Worm (Caenorhabditis elegans) whole organism, young adult: ENCODE measurements around the gene T24H10.5.

Experiments used
- B0336.3 ChIP-seq: fragments of 200-800 bp; sonication (Bioruptor generic); IDR thresholded peaks from 2 replicates; pipeline ENCODE4 v1.3.6; 2022; ENCODE audit warnings: missing genetic modification characterization, missing compliant biosample characterization
- C06A6.2 ChIP-seq: fragments of 200-800 bp; sonication (Bioruptor generic); conservative IDR thresholded peaks from 2 replicates; pipeline ENCODE4 v1.3.6; 2022; ENCODE audit warnings: missing genetic modification characterization, missing compliant biosample characterization
- F33H1.4 ChIP-seq: fragments of 200-800 bp; sonication (Bioruptor generic); IDR thresholded peaks from 2 replicates; pipeline ENCODE4 v1.3.6; 2022; ENCODE audit warnings: missing genetic modification reagents, missing genetic modification characterization, missing compliant biosample characterization
- F55B11.4 ChIP-seq: sonication (generic microtip); optimal IDR thresholded peaks from 2 replicates; lab custom pipeline; 2016; ENCODE audit warnings: missing compliant biosample characterization, missing genetic modification characterization, borderline replicate concordance; ENCODE audit not compliant: insufficient read depth
- K11D2.4 ChIP-seq: fragments of 200-800 bp; sonication (Bioruptor generic); IDR thresholded peaks from 2 replicates; pipeline ENCODE4 v1.3.6; 2022; ENCODE audit warnings: missing genetic modification reagents, missing genetic modification characterization, missing compliant biosample characterization
- K12H6.12 ChIP-seq: fragments of 200-800 bp; sonication (Bioruptor generic); optimal IDR thresholded peaks from 2 replicates; lab custom pipeline; 2018; ENCODE audit warnings: mild to moderate bottlenecking, missing genetic modification characterization, missing compliant biosample characterization
- Y53F4B.3 ChIP-seq: fragments of 200-800 bp; sonication (Bioruptor generic); IDR thresholded peaks from 2 replicates; pipeline ENCODE4 v1.3.6; 2022; ENCODE audit warnings: missing genetic modification reagents, missing genetic modification characterization, missing compliant biosample characterization
- akir-1 ChIP-seq: fragments of 200-800 bp; sonication (Bioruptor generic); optimal IDR thresholded peaks from 2 replicates; lab custom pipeline; 2018; ENCODE audit warnings: mild to moderate bottlenecking, missing genetic modification characterization, moderate library complexity, missing compliant biosample characterization
- atf-7 ChIP-seq: sonication (generic microtip); optimal IDR thresholded peaks from 2 replicates; lab custom pipeline; 2017; ENCODE audit warnings: mild to moderate bottlenecking, missing genetic modification characterization, missing compliant biosample characterization
- athp-1 ChIP-seq: sonication (generic microtip); optimal IDR thresholded peaks from 2 replicates; lab custom pipeline; 2017; ENCODE audit warnings: mild to moderate bottlenecking, missing genetic modification characterization, missing compliant biosample characterization
- cebp-1 ChIP-seq, 2 experiments: fragments of 200-800 bp in 1 of 2; sonication (Bioruptor generic) in 1 of 2; sonication (generic microtip) in 1 of 2; IDR thresholded peaks in 1 of 2; optimal IDR thresholded peaks in 1 of 2; 2 replicates each; pipeline versions ENCODE4 v1.3.6 to Lab custom; 2017 to 2022; ENCODE audit warnings: missing compliant biosample characterization in 2 of 2, missing genetic modification characterization in 2 of 2, mild to moderate bottlenecking in 1 of 2, missing genetic modification reagents in 1 of 2, moderate library complexity in 1 of 2
- ceh-100 ChIP-seq: fragments of 200-800 bp; sonication (Bioruptor generic); IDR thresholded peaks from 2 replicates; pipeline ENCODE4 v1.3.6; 2022; ENCODE audit warnings: missing genetic modification reagents, missing genetic modification characterization, missing compliant biosample characterization
- ceh-27 ChIP-seq: fragments of 200-800 bp; sonication (Bioruptor generic); optimal IDR thresholded peaks from 2 replicates; lab custom pipeline; 2018; ENCODE audit warnings: mild to moderate bottlenecking, missing genetic modification characterization, moderate library complexity, missing compliant biosample characterization
- ceh-58 ChIP-seq: fragments of 200-800 bp; sonication (Bioruptor generic); IDR thresholded peaks from 2 replicates; pipeline ENCODE4 v1.3.6; 2022; ENCODE audit warnings: missing genetic modification characterization, missing compliant biosample characterization
- dox-1 ChIP-seq: fragments of 200-800 bp; sonication (Bioruptor generic); IDR thresholded peaks from 2 replicates; pipeline ENCODE4 v1.3.6; 2022; ENCODE audit warnings: missing genetic modification reagents, missing genetic modification characterization, missing compliant biosample characterization
- dpl-1 ChIP-seq: fragments of 150-350 bp; optimal IDR thresholded peaks from 2 replicates; lab custom pipeline; 2014; ENCODE audit warnings: missing biosample characterization, missing genetic modification reagents, missing genetic modification characterization
- egrh-3 ChIP-seq: fragments of 200-800 bp; sonication (Bioruptor generic); IDR thresholded peaks from 2 replicates; pipeline ENCODE4 v1.3.6; 2022; ENCODE audit warnings: missing genetic modification reagents, missing genetic modification characterization, missing compliant biosample characterization
- hmg-1.2 ChIP-seq: fragments of 200-800 bp; sonication (Bioruptor generic); IDR thresholded peaks from 2 replicates; pipeline ENCODE4 v1.3.6; 2022; ENCODE audit warnings: missing genetic modification reagents, missing genetic modification characterization, missing compliant biosample characterization
- hsf-1 ChIP-seq: fragments of 200-800 bp; sonication (Bioruptor generic); IDR thresholded peaks from 2 replicates; pipeline ENCODE4 v1.3.6; 2022; ENCODE audit warnings: missing genetic modification reagents, missing genetic modification characterization, missing compliant biosample characterization
- let-607 ChIP-seq, 2 experiments: fragments of 200-800 bp in 1 of 2; sonication (Bioruptor generic) in 1 of 2; sonication (generic microtip) in 1 of 2; optimal IDR thresholded peaks; 2 replicates each; lab custom pipeline; 2016 to 2018; ENCODE audit warnings: mild to moderate bottlenecking in 2 of 2, missing compliant biosample characterization in 2 of 2, missing genetic modification characterization in 2 of 2, moderate library complexity in 2 of 2, missing genotype in 1 of 2
- lin-35 ChIP-seq, 3 experiments: fragments of 150-350 bp in 2 of 3; sonication (generic microtip) in 1 of 3; optimal IDR thresholded peaks; 2 replicates each; lab custom pipeline; 2014 to 2018; ENCODE audit warnings: missing biosample characterization in 3 of 3, missing genetic modification characterization in 3 of 3, missing genetic modification reagents in 3 of 3
- lin-40 ChIP-seq: sonication (generic microtip); optimal IDR thresholded peaks from 2 replicates; lab custom pipeline; 2016; ENCODE audit warnings: missing genetic modification characterization, mild to moderate bottlenecking, missing compliant biosample characterization, missing genotype, missing genetic modification reagents
- lsl-1 ChIP-seq: fragments of 200-800 bp; sonication (Bioruptor generic); optimal IDR thresholded peaks from 2 replicates; lab custom pipeline; 2018; ENCODE audit warnings: mild to moderate bottlenecking, missing genetic modification characterization, moderate library complexity, missing compliant biosample characterization
- madf-6 ChIP-seq: fragments of 200-800 bp; sonication (Bioruptor generic); IDR thresholded peaks from 2 replicates; pipeline ENCODE4 v1.3.6; 2022; ENCODE audit warnings: missing genetic modification reagents, missing genetic modification characterization, missing compliant biosample characterization
- mes-4 ChIP-seq: sonication (generic microtip); optimal IDR thresholded peaks from 2 replicates; lab custom pipeline; 2016; ENCODE audit warnings: missing genotype, missing genetic modification characterization, missing compliant biosample characterization
- nhr-179 ChIP-seq: sonication (generic microtip); optimal IDR thresholded peaks from 2 replicates; lab custom pipeline; 2016; ENCODE audit warnings: mild to moderate bottlenecking, missing genetic modification characterization, missing compliant biosample characterization
- nhr-80 ChIP-seq: sonication (generic microtip); optimal IDR thresholded peaks from 2 replicates; lab custom pipeline; 2016; ENCODE audit warnings: missing genetic modification characterization, missing compliant biosample characterization
- pbrm-1 ChIP-seq: fragments of 200-800 bp; sonication (Bioruptor generic); IDR thresholded peaks from 2 replicates; pipeline ENCODE4 v1.3.6; 2022; ENCODE audit warnings: missing genetic modification reagents, missing genetic modification characterization, missing compliant biosample characterization
- rcor-1 ChIP-seq: fragments of 200-800 bp; sonication (Bioruptor generic); IDR thresholded peaks from 2 replicates; pipeline ENCODE4 v1.3.6; 2022; ENCODE audit warnings: missing genetic modification reagents, missing genetic modification characterization, missing compliant biosample characterization
- rec-8 ChIP-seq, 2 experiments: sonication (generic microtip); optimal IDR thresholded peaks; 2 replicates each; lab custom pipeline; 2016; ENCODE audit warnings: mild to moderate bottlenecking in 2 of 2, missing genetic modification characterization in 2 of 2, missing genetic modification reagents in 2 of 2, missing genotype in 2 of 2, missing biosample characterization in 1 of 2, missing compliant biosample characterization in 1 of 2, moderate library complexity in 1 of 2
- rpc-1 ChIP-seq, 2 experiments: fragments of 150-350 bp in 1 of 2; sonication (generic microtip) in 1 of 2; optimal IDR thresholded peaks; 2 replicates each; lab custom pipeline; 2014 to 2018; ENCODE audit warnings: missing biosample characterization in 1 of 2, missing genetic modification characterization in 1 of 2, missing genetic modification reagents in 1 of 2, missing genotype in 1 of 2
- snpc-1.1 ChIP-seq: sonication (generic microtip); optimal IDR thresholded peaks from 2 replicates; lab custom pipeline; 2017; ENCODE audit warnings: missing genetic modification characterization, mild to moderate bottlenecking, missing compliant biosample characterization, antibody characterized with exemption, moderate library complexity, missing genotype, missing genetic modification reagents; ENCODE audit not compliant: insufficient read depth
- snpc-1.3 ChIP-seq: sonication (generic microtip); optimal IDR thresholded peaks from 2 replicates; lab custom pipeline; 2017; ENCODE audit warnings: missing genetic modification characterization, mild to moderate bottlenecking, missing compliant biosample characterization, antibody characterized with exemption, moderate library complexity, missing genotype, missing genetic modification reagents; ENCODE audit not compliant: insufficient read depth
- snpc-4 ChIP-seq, 5 experiments: fragments of 150-350 bp in 1 of 5; sonication (generic microtip) in 4 of 5; optimal IDR thresholded peaks; 2 replicates each; lab custom pipeline; 2014 to 2018; ENCODE audit warnings: missing genetic modification characterization in 5 of 5, missing biosample characterization in 3 of 5, antibody characterized with exemption in 2 of 5, mild to moderate bottlenecking in 2 of 5, missing compliant biosample characterization in 2 of 5, missing genotype in 2 of 5, moderate library complexity in 2 of 5, missing genetic modification reagents in 1 of 5
- somi-1 ChIP-seq: fragments of 200-800 bp; sonication (Bioruptor generic); optimal IDR thresholded peaks from 2 replicates; lab custom pipeline; 2018; ENCODE audit warnings: mild to moderate bottlenecking, missing genetic modification characterization, missing compliant biosample characterization
- tbp1 ChIP-seq: fragments of 200-800 bp; sonication (Bioruptor generic); optimal IDR thresholded peaks from 2 replicates; lab custom pipeline; 2018; ENCODE audit warnings: mild to moderate bottlenecking, missing genetic modification characterization, missing compliant biosample characterization
- unc-62 ChIP-seq: fragments of 150-350 bp; optimal IDR thresholded peaks from 2 replicates; lab custom pipeline; 2014; ENCODE audit warnings: missing biosample characterization, missing genetic modification reagents, missing genetic modification characterization
- zfh-2 ChIP-seq: fragments of 200-800 bp; sonication (Bioruptor generic); conservative IDR thresholded peaks from 2 replicates; pipeline ENCODE4 v1.3.6; 2022; ENCODE audit warnings: missing genetic modification reagents, missing genetic modification characterization, missing compliant biosample characterization
- ztf-26 ChIP-seq: sonication (generic microtip); optimal IDR thresholded peaks from 2 replicates; lab custom pipeline; 2017; ENCODE audit warnings: missing genetic modification characterization, missing compliant biosample characterization
- ztf-3 ChIP-seq: fragments of 200-800 bp; sonication (Bioruptor generic); optimal IDR thresholded peaks from 2 replicates; lab custom pipeline; 2018; ENCODE audit warnings: mild to moderate bottlenecking, missing genetic modification characterization, missing compliant biosample characterization

T24H10.5 gene

ce11 chrII:9108905-9109551 lies 8.1 kb downstream of the T24H10.5 start, which contains the start of gene T24H10.4 (continued):
- TF ChIP-seq F55B11.4 (tag; lab: Kevin White, UChicago) (no peak), B0336.3 (no peak), lsl-1 (GFP tag; lab: Kevin White, UChicago) (peak; percentile 77), ztf-3 (GFP tag; lab: Kevin White, UChicago) (no peak), ztf-26 (tag; lab: Kevin White, UChicago) (no peak), rec-8 (tag; optimal IDR thresholded peaks at IDR 0.05; lab: Kevin White, UChicago) (no peak), ceh-58 (GFP tag; lab: Robert Waterston, UW) (no peak), tbp1 (GFP tag; lab: Kevin White, UChicago) (no peak), akir-1 (GFP tag; lab: Kevin White, UChicago) (no peak)

DNA sequence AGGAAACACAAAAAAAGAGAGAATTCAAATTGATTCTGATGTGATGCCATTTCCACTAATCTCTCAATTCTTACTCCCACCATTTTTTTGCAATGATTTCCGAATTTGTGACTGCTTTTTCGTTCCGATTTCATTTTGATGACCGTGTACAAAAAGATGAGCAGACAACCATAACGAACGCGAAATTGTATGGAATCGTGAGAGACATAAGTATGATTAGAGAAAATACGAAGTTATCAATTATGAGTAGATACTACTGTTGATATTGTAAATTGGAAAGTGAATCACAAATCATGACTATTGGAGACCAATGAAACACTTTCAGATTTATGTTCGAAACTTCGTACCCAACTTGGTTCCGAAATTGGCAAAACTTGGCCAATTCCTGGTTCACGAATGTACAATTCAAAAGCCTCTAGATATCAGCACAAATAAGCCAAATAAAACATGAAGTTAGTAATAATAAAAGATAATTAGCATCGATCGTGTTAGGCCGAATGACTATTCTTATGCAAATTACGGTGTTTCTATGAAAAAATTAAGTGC lies 10.6 kb downstream of the T24H10.5 start:
- TF ChIP-seq nhr-80 (tag; lab: Kevin White, UChicago) (peak; percentile 62), F33H1.4 (no peak), cebp-1 (GFP tag; IDR thresholded peaks at IDR 0.05; lab: Robert Waterston, UW) (no peak), cebp-1 (tag; optimal IDR thresholded peaks at IDR 0.05; lab: Kevin White, UChicago) (peak; percentile 24)

DNA sequence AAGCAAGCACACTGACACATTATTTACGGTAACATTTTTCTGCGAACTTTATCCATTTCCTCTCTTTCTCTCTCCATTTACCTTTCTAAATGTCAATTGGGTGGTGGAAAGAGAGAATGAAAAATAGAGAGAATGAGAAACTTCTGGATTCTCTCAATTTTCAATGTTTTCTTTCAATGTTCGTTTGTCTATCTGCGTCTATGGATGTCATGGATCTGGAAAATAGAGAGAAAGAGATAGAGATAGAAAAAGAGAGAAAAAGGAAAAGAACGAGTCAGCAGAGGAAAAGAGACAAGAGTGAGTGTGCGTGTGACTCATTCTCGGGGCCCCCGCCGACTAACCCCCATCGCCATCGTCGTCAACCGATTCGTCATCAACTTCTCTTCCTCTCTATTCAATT lies 12.0 kb downstream of the T24H10.5 start, which contains the start of gene jun-1:
TSS of gene jun-1 (plus strand) at position 307 of the 400 bp plus-strand sequence.
- TF ChIP-seq ceh-100 (no peak), K11D2.4 (GFP tag; lab: Robert Waterston, UW) (peak; percentile 59), lin-40 (tag; lab: Kevin White, UChicago) (peak; percentile 89), nhr-80 (tag; lab: Kevin White, UChicago) (peak; percentile 41), Y53F4B.3 (no peak), athp-1 (tag; lab: Kevin White, UChicago) (no peak), let-607 (tag; optimal IDR thresholded peaks at IDR 0.05; lab: Kevin White, UChicago) (no peak), snpc-1.1 (tag; lab: Kevin White, UChicago) (no peak), dox-1 (peak; percentile 66), rpc-1 (optimal IDR thresholded peaks at IDR 0.05; lab: Kevin White, UChicago) (peak; percentile 17), rpc-1 (tag; optimal IDR thresholded peaks at IDR 0.05; lab: Kevin White, UChicago) (no peak), K12H6.12 (peak; percentile 72), zfh-2 (GFP tag; lab: Robert Waterston, UW) (peak; percentile 94), lin-35 (GFP tag; optimal IDR thresholded peaks at IDR 0.05; lab: Kevin White, UChicago) (peak in 1 of 3 experiments; percentile 77), F55B11.4 (tag; lab: Kevin White, UChicago) (no peak), snpc-1.3 (tag; lab: Kevin White, UChicago) (no peak), hmg-1.2 (GFP tag; lab: Robert Waterston, UW) (peak; percentile 81), nhr-179 (tag; lab: Kevin White, UChicago) (no peak), egrh-3 (0 out of 2 replicates have a peak, but pooled peaks have one; percentile 20), rcor-1 (GFP tag; lab: Robert Waterston, UW) (peak; percentile 49), somi-1 (peak; percentile 76), hsf-1 (GFP tag; lab: Robert Waterston, UW) (0 out of 2 replicates have a peak, but pooled peaks have one; percentile 20), ceh-27 (GFP tag; lab: Kevin White, UChicago) (peak; percentile 71), mes-4 (no peak), unc-62 (peak; percentile 37), pbrm-1 (GFP tag; lab: Robert Waterston, UW) (peak; percentile 71), snpc-4 (GFP tag; optimal IDR thresholded peaks at IDR 0.05; lab: Kevin White, UChicago) (no peak), snpc-4 (tag; optimal IDR thresholded peaks at IDR 0.05; lab: Kevin White, UChicago) (peak in 3 of 4 experiments; percentile 3 to 36 (median 26)), atf-7 (tag; lab: Kevin White, UChicago) (peak; percentile 20), dpl-1 (GFP tag; lab: Kevin White, UChicago) (no peak), B0336.3 (peak; percentile 24; the same call in 1 of the 2 replicates), ceh-58 (GFP tag; lab: Robert Waterston, UW) (no peak), madf-6 (no peak), C06A6.2 (GFP tag; lab: Robert Waterston, UW) (peak; percentile 54), rec-8 (tag; optimal IDR thresholded peaks at IDR 0.05; lab: Kevin White, UChicago) (no peak)
